Worm (Caenorhabditis elegans) whole organism, early embryonic: ENCODE data around the gene C08H9.18.

ENCODE experiments used
- B0310.2 ChIP-seq: sonication (generic microtip); optimal IDR thresholded peaks from 2 replicates; lab custom pipeline; 2016; ENCODE audit warnings: mild to moderate bottlenecking, missing genetic modification characterization, missing compliant biosample characterization
- F13C5.2 ChIP-seq: sonication (generic microtip); optimal IDR thresholded peaks from 2 replicates; lab custom pipeline; 2017; ENCODE audit warnings: mild to moderate bottlenecking, missing genetic modification characterization, inconsistent platforms, missing compliant biosample characterization
- aly-1 ChIP-seq: sonication (generic microtip); optimal IDR thresholded peaks from 2 replicates; lab custom pipeline; 2016; ENCODE audit warnings: missing genetic modification characterization, missing compliant biosample characterization
- ama-1 ChIP-seq: fragments of 150-350 bp; optimal IDR thresholded peaks from 2 replicates; lab custom pipeline; 2014
- ceh-13 ChIP-seq: fragments of 200-800 bp; sonication (Bioruptor generic); optimal IDR thresholded peaks from 2 replicates; lab custom pipeline; 2018; ENCODE audit warnings: mild to moderate bottlenecking, missing genetic modification characterization, missing compliant biosample characterization
- ceh-36 ChIP-seq: sonication (generic microtip); optimal IDR thresholded peaks from 2 replicates; lab custom pipeline; 2016; ENCODE audit warnings: missing genetic modification characterization, inconsistent platforms, missing compliant biosample characterization
- ets-7 ChIP-seq: sonication (generic microtip); optimal IDR thresholded peaks from 2 replicates; lab custom pipeline; 2016; ENCODE audit warnings: missing genotype, missing genetic modification characterization, missing compliant biosample characterization
- flt-1 ChIP-seq: fragments of 200-800 bp; sonication (Bioruptor generic); IDR thresholded peaks from 2 replicates; pipeline ENCODE4 v1.3.6; 2022; ENCODE audit warnings: missing genetic modification characterization, missing compliant biosample characterization
- hmbx-1 ChIP-seq: sonication (generic microtip); optimal IDR thresholded peaks from 2 replicates; lab custom pipeline; 2016; ENCODE audit warnings: mild to moderate bottlenecking, missing genetic modification characterization, missing compliant biosample characterization
- hnd-1 ChIP-seq: sonication (generic microtip); optimal IDR thresholded peaks from 2 replicates; lab custom pipeline; 2016; ENCODE audit warnings: missing genetic modification characterization, missing compliant biosample characterization
- scrt-1 ChIP-seq: fragments of 200-800 bp; sonication (Bioruptor generic); IDR thresholded peaks from 2 replicates; pipeline ENCODE4 v1.3.6; 2022; ENCODE audit warnings: missing genetic modification characterization, missing compliant biosample characterization
- sea-1 ChIP-seq: fragments of 200-800 bp; sonication (Bioruptor generic); conservative IDR thresholded peaks from 2 replicates; pipeline ENCODE4 v1.3.6; 2022; ENCODE audit warnings: missing genetic modification characterization, missing compliant biosample characterization
- tbx-11 ChIP-seq: fragments of 200-800 bp; sonication (Bioruptor generic); IDR thresholded peaks from 2 replicates; pipeline ENCODE4 v1.3.6; 2022; ENCODE audit warnings: missing genetic modification characterization, missing compliant biosample characterization
- tbx-37 ChIP-seq: fragments of 200-800 bp; sonication (Bioruptor generic); conservative IDR thresholded peaks from 2 replicates; pipeline ENCODE4 v1.3.6; 2022; ENCODE audit warnings: missing genetic modification reagents, missing genetic modification characterization, missing compliant biosample characterization

DNA sequence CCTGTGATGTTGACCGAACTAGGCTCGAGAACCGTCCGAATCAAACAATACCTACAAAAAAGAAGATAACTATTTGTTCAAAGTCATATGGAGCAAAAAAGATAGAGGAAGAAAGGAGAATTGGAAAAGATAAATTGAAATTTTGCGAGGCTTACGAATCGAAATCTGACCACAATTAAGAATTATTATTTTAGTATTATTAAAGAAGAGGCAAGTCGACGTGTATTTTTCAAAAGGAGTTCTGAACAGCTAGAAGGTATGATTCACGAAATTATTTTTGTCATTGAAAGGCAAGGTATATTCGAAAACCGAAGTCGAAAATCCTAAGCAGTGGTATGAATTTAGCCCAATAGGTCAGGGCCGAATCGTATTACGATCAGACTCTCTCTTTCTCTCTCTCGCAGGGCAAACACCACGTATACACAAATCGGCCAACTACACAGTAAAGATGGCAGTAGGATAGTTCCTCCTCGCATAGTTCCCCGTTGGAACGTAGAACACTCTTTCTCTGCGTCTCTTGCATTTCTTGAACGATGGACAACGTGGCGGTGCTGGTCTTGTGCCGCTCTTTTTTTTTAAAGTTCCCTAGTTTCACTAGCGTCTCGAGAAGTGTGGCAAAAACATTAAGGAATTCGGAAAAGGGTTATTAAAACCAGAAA lies 29.1 kb upstream of the C08H9.18 start, which contains the start of gene vgln-1:
- no peak for TF ChIP-seq hmbx-1
- TF ChIP-seq tbx-37 (GFP tag; lab: Robert Waterston, UW) = no peak
- no peak for TF ChIP-seq tbx-11
- TF ChIP-seq ceh-13 (GFP tag; lab: Kevin White, UChicago) = no peak
- no peak for TF ChIP-seq flt-1
- no peak for TF ChIP-seq aly-1 (tag; lab: Kevin White, UChicago)
- TF ChIP-seq ama-1 = no peak
- TF ChIP-seq scrt-1 = no peak
- no peak for TF ChIP-seq F13C5.2 (tag; lab: Kevin White, UChicago)
- no peak for TF ChIP-seq ets-7
- no peak for TF ChIP-seq B0310.2 (tag; lab: Kevin White, UChicago)
- no peak for TF ChIP-seq hnd-1
- TF ChIP-seq ceh-36 = no peak
- TF ChIP-seq sea-1 (GFP tag; lab: Robert Waterston, UW) = no peak
